Worm (Caenorhabditis elegans) whole organism, L4/young adult: ENCODE data around the gene warf-1.

Experiments used
- W03F9.2 ChIP-seq: fragments of 150-350 bp; optimal IDR thresholded peaks from 2 replicates; lab custom pipeline; 2014; ENCODE audit warnings: missing biosample characterization, missing genetic modification characterization
- dao-5 ChIP-seq: sonication (generic microtip); optimal IDR thresholded peaks from 2 replicates; lab custom pipeline; 2016; ENCODE audit warnings: missing genotype, missing genetic modification characterization, moderate library complexity, missing compliant biosample characterization

ce11 chrIV:7623078-7623477 is 11.5 kb upstream of the warf-1 start:
- TF ChIP-seq W03F9.2 (no peak), dao-5 (tag; lab: Kevin White, UChicago) (no peak)
